Worm (Caenorhabditis elegans) whole organism, L4/young adult: Measurements from ENCODE around the gene cyp-13A10.

Source experiments
- W03F9.2 ChIP-seq: fragments of 150-350 bp; optimal IDR thresholded peaks from 2 replicates; lab custom pipeline; 2014; ENCODE audit warnings: missing biosample characterization, missing genetic modification characterization
- dao-5 ChIP-seq: sonication (generic microtip); optimal IDR thresholded peaks from 2 replicates; lab custom pipeline; 2016; ENCODE audit warnings: missing genotype, missing genetic modification characterization, moderate library complexity, missing compliant biosample characterization
- him-1 ChIP-seq: sonication (generic microtip); optimal IDR thresholded peaks from 2 replicates; lab custom pipeline; 2016; ENCODE audit warnings: missing genotype, missing genetic modification reagents, missing genetic modification characterization, missing compliant biosample characterization

- no peak for TF ChIP-seq him-1 (tag; lab: Kevin White, UChicago)
- no peak for TF ChIP-seq W03F9.2 (tag; lab: Kevin White, UChicago)
- no peak for TF ChIP-seq dao-5
Measured at ce11 chrII:9646928-9647838, 15.5 kb downstream of the cyp-13A10 start, which contains the start of gene sqv-8.
